Worm (Caenorhabditis elegans) whole organism, L4 larva: Measurements from ENCODE around the gene faxc-2.

Experiments
- T20F7.1 ChIP-seq: fragments of 200-800 bp; sonication (Bioruptor generic); optimal IDR thresholded peaks from 2 replicates; lab custom pipeline; 2018; ENCODE audit warnings: mild to moderate bottlenecking, missing genetic modification characterization, missing compliant biosample characterization
- ama-1 ChIP-seq: fragments of 150-350 bp; optimal IDR thresholded peaks from 2 replicates; lab custom pipeline; 2014; ENCODE audit warnings: inconsistent platforms, mixed read lengths
- fos-1 ChIP-seq: fragments of 150-350 bp; optimal IDR thresholded peaks from 2 replicates; lab custom pipeline; 2014; ENCODE audit warnings: missing biosample characterization, missing genetic modification characterization
- jun-1 ChIP-seq: fragments of 150-350 bp; optimal IDR thresholded peaks from 2 replicates; lab custom pipeline; 2014; ENCODE audit warnings: missing biosample characterization, missing genetic modification reagents, missing genetic modification characterization
- madf-5 ChIP-seq, 2 experiments: fragments of 200-800 bp; sonication (Bioruptor generic); IDR thresholded peaks; 2 replicates each; pipeline ENCODE4 v1.3.6; 2022; ENCODE audit warnings: missing compliant biosample characterization in 2 of 2, missing genetic modification characterization in 2 of 2
- nhr-237 ChIP-seq: sonication (generic microtip); optimal IDR thresholded peaks from 2 replicates; lab custom pipeline; 2017; ENCODE audit warnings: missing biosample characterization, missing genetic modification characterization
- nhr-28 ChIP-seq: fragments of 150-350 bp; optimal IDR thresholded peaks from 2 replicates; lab custom pipeline; 2014; ENCODE audit warnings: missing biosample characterization, missing genetic modification characterization
- pqm-1 ChIP-seq: sonication (generic microtip); optimal IDR thresholded peaks from 2 replicates; lab custom pipeline; 2017; ENCODE audit warnings: missing biosample characterization, missing genetic modification characterization
- set-16 ChIP-seq: fragments of 200-800 bp; sonication (Bioruptor generic); IDR thresholded peaks from 2 replicates; pipeline ENCODE4 v1.3.6; 2022; ENCODE audit warnings: missing genetic modification reagents, missing genetic modification characterization, missing compliant biosample characterization
- vab-7 ChIP-seq: fragments of 200-800 bp; sonication (Bioruptor generic); IDR thresholded peaks from 2 replicates; pipeline ENCODE4 v1.3.6; 2022; ENCODE audit warnings: missing genetic modification reagents, missing genetic modification characterization, missing compliant biosample characterization
- zag-1 ChIP-seq: fragments of 150-350 bp; optimal IDR thresholded peaks from 2 replicates; lab custom pipeline; 2014; ENCODE audit warnings: missing biosample characterization, missing genetic modification characterization
- zfp-2 ChIP-seq: sonication (generic microtip); optimal IDR thresholded peaks from 2 replicates; lab custom pipeline; 2016; ENCODE audit warnings: mild to moderate bottlenecking, missing genetic modification characterization, missing compliant biosample characterization

ce11 chrII:13333103-13333764, 24.1 kb downstream of the faxc-2 start:
- TF ChIP-seq zfp-2 (tag; lab: Kevin White, UChicago) (no peak), nhr-237 (no peak), jun-1 (tag; lab: Kevin White, UChicago) (no peak), nhr-28 (tag; lab: Kevin White, UChicago) (peak; percentile 73), vab-7 (no peak), madf-5 (GFP tag; IDR thresholded peaks at IDR 0.05; lab: Robert Waterston, UW) (no peak), zag-1 (tag; lab: Kevin White, UChicago) (no peak), ama-1 (lab: Kevin White, UChicago) (no peak), fos-1 (no peak), set-16 (no peak), T20F7.1 (GFP tag; lab: Kevin White, UChicago) (no peak), pqm-1 (tag; lab: Kevin White, UChicago) (peak; percentile 22)
